Worm (Caenorhabditis elegans): Measurements from ENCODE around the gene nhx-2.

The nhx-2 gene

DNA sequence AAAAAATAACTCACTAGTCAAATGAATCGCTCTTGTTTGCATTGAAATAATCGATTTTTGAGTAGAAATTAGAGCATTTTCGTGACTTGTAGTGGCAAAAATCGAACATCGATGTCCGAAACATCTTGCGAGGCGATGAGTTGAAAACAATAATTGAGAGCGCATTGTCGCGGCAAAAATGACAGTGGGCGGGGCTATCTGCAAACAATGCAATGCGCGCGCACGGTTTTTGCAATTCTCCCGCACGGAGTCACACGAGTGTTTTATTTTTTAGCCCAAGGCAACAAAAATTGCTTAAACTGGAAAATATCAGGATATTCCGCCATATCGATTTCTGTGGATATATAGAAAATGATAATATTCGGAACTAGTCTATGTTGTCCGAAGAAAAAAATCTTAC, 14.8 kb upstream of the nhx-2 start, which contains the start of gene B0495.9 (continued):
- TF ChIP-seq zag-1 (tag; optimal IDR thresholded peaks at IDR 0.05) = no peak
- TF ChIP-seq unc-39 (tag; optimal IDR thresholded peaks at IDR 0.05) = no peak
- no peak for TF ChIP-seq nhr-77 (tag; optimal IDR thresholded peaks at IDR 0.05)
- no peak for TF ChIP-seq ztf-4 (tag; optimal IDR thresholded peaks at IDR 0.05)
- TF ChIP-seq mdl-1 (tag; optimal IDR thresholded peaks at IDR 0.05) = no peak
- no peak for TF ChIP-seq R02D3.7 (tag; optimal IDR thresholded peaks at IDR 0.05)
- no peak for TF ChIP-seq nhr-23 (tag; optimal IDR thresholded peaks at IDR 0.05)
- TF ChIP-seq mab-5 (tag; optimal IDR thresholded peaks at IDR 0.05) = no peak
- no peak for TF ChIP-seq nhr-25 (tag; optimal IDR thresholded peaks at IDR 0.05)
- peak; percentile 31 for TF ChIP-seq lin-11 (tag; optimal IDR thresholded peaks at IDR 0.05)
- TF ChIP-seq Y55F3AM.14 (GFP tag; optimal IDR thresholded peaks at IDR 0.05) = no peak

- TF ChIP-seq ama-1 (optimal IDR thresholded peaks at IDR 0.05) (no peak), peb-1 (tag; optimal IDR thresholded peaks at IDR 0.05) (no peak), lin-13 (GFP tag; optimal IDR thresholded peaks at IDR 0.05) (no peak), nhr-6 (tag; optimal IDR thresholded peaks at IDR 0.05) (no peak), ZK546.5 (tag; optimal IDR thresholded peaks at IDR 0.05) (no peak), gmeb-1 (tag; optimal IDR thresholded peaks at IDR 0.05) (no peak)
Observed at ce11 chrII:7707383-7707782, 13.6 kb upstream of the nhx-2 start, which contains the start of gene luc-7L. TSS of gene luc-7L (minus strand) at chrII:7707483.

ce11 chrII:7705152-7705551, 11.4 kb upstream of the nhx-2 start, which contains the start of gene B0495.7:
TSS of gene B0495.7 (minus strand) at chrII:7705233.
- TF ChIP-seq mdl-1 (tag; optimal IDR thresholded peaks at IDR 0.05) = no peak
- no peak for TF ChIP-seq nhr-25 (tag; optimal IDR thresholded peaks at IDR 0.05)
- TF ChIP-seq ceh-16 (tag; optimal IDR thresholded peaks at IDR 0.05) = no peak
- no peak for TF ChIP-seq sma-9 (GFP tag; optimal IDR thresholded peaks at IDR 0.05)
- no peak for TF ChIP-seq sma-9 (tag; optimal IDR thresholded peaks at IDR 0.05)
- peak; percentile 6 for TF ChIP-seq C34F6.9 (tag; optimal IDR thresholded peaks at IDR 0.05)
- no peak for TF ChIP-seq lsy-2 (tag; optimal IDR thresholded peaks at IDR 0.05)
- no peak for TF ChIP-seq ZK546.5 (tag; optimal IDR thresholded peaks at IDR 0.05)
- no peak for TF ChIP-seq nhr-12 (tag; optimal IDR thresholded peaks at IDR 0.05)
- no peak for TF ChIP-seq lin-13 (GFP tag; optimal IDR thresholded peaks at IDR 0.05)
- no peak for TF ChIP-seq nhr-10 (tag; optimal IDR thresholded peaks at IDR 0.05)
- peak; percentile 94 for TF ChIP-seq fos-1 (tag; optimal IDR thresholded peaks at IDR 0.05)
- no peak for TF ChIP-seq lin-11 (tag; optimal IDR thresholded peaks at IDR 0.05)
- TF ChIP-seq crh-2 (tag; optimal IDR thresholded peaks at IDR 0.05) = no peak
- no peak for TF ChIP-seq F13H6.1 (tag; optimal IDR thresholded peaks at IDR 0.05)
- TF ChIP-seq zag-1 (tag; optimal IDR thresholded peaks at IDR 0.05) = no peak
- TF ChIP-seq nhr-11 (tag; optimal IDR thresholded peaks at IDR 0.05) = no peak
- no peak for TF ChIP-seq peb-1 (tag; optimal IDR thresholded peaks at IDR 0.05)
- TF ChIP-seq sem-4 (tag; optimal IDR thresholded peaks at IDR 0.05) = no peak
- TF ChIP-seq gmeb-1 (tag; optimal IDR thresholded peaks at IDR 0.05) = peak; percentile 6
- no peak for TF ChIP-seq unc-39 (tag; optimal IDR thresholded peaks at IDR 0.05)
- TF ChIP-seq nhr-237 (tag; optimal IDR thresholded peaks at IDR 0.05) = no peak
- no peak for TF ChIP-seq ztf-1 (GFP tag; conservative IDR thresholded peaks at IDR 0.05)

ce11 chrII:7704387-7704786, 10.6 kb upstream of the nhx-2 start:
- TF ChIP-seq gmeb-1 (tag; optimal IDR thresholded peaks at IDR 0.05) = no peak
- no peak for TF ChIP-seq egl-27 (tag; optimal IDR thresholded peaks at IDR 0.05)
- TF ChIP-seq nhr-23 (tag; optimal IDR thresholded peaks at IDR 0.05) = no peak
- no peak for TF ChIP-seq nhr-129 (tag; optimal IDR thresholded peaks at IDR 0.05)
- TF ChIP-seq nhr-237 (tag; optimal IDR thresholded peaks at IDR 0.05) = no peak
- no peak for TF ChIP-seq crh-2 (tag; optimal IDR thresholded peaks at IDR 0.05)
- no peak for TF ChIP-seq peb-1 (tag; optimal IDR thresholded peaks at IDR 0.05)
- TF ChIP-seq unc-62 (GFP tag; optimal IDR thresholded peaks at IDR 0.05) = no peak
- TF ChIP-seq lsy-2 (tag; optimal IDR thresholded peaks at IDR 0.05) = no peak
- TF ChIP-seq nhr-11 (tag; optimal IDR thresholded peaks at IDR 0.05) = no peak
- TF ChIP-seq unc-39 (tag; optimal IDR thresholded peaks at IDR 0.05) = no peak
- no peak for TF ChIP-seq mdl-1 (tag; optimal IDR thresholded peaks at IDR 0.05)
- TF ChIP-seq elt-1 (tag; optimal IDR thresholded peaks at IDR 0.05) = no peak
- TF ChIP-seq nhr-10 (tag; optimal IDR thresholded peaks at IDR 0.05) = no peak

DNA sequence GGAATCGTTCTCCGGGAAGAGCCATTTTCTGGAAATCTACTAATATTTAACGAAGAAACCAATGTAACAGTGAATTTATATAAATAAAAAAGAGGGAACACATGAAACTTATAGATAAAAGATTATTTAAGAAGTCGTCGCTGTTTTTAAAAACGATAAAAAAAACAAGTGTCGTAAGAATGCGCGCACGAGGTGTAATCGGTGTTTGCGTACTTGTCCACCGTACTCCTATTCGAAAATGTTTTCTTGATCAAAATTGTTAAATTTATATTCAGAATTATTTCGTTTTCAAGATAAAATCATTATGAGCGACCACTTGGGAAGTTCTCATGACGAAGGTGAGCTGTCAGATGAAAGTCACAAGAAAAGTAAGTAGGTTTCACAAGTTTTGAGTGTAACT, 5.3 kb upstream of the nhx-2 start, which contains the start of the genes moa-2 and cdk-11.1:
Gene moa-2, minus strand, starts transcription at position 25 of the 400 bp plus-strand sequence.
Gene cdk-11.1, plus strand, starts transcription at position 227 of the 400 bp plus-strand sequence.
- TF ChIP-seq lin-11 (tag; optimal IDR thresholded peaks at IDR 0.05) (no peak), dmd-4 (tag; optimal IDR thresholded peaks at IDR 0.05) (no peak), crh-2 (tag; optimal IDR thresholded peaks at IDR 0.05) (no peak), blmp-1 (tag; optimal IDR thresholded peaks at IDR 0.05; ENCODE audit: insufficient read depth) (no peak), peb-1 (tag; optimal IDR thresholded peaks at IDR 0.05) (no peak), sma-9 (GFP tag; optimal IDR thresholded peaks at IDR 0.05) (no peak), sma-9 (tag; optimal IDR thresholded peaks at IDR 0.05) (no peak), nhr-21 (tag; optimal IDR thresholded peaks at IDR 0.05) (no peak), lin-13 (GFP tag; optimal IDR thresholded peaks at IDR 0.05) (no peak), mab-5 (tag; optimal IDR thresholded peaks at IDR 0.05) (no peak), unc-55 (GFP tag; optimal IDR thresholded peaks at IDR 0.05) (no peak), Y55F3AM.14 (GFP tag; optimal IDR thresholded peaks at IDR 0.05) (no peak), lsy-2 (tag; optimal IDR thresholded peaks at IDR 0.05) (peak; percentile 70 to 97), elt-3 (tag; optimal IDR thresholded peaks at IDR 0.05) (no peak), nhr-129 (tag; optimal IDR thresholded peaks at IDR 0.05) (peak; percentile 8), egl-27 (tag; optimal IDR thresholded peaks at IDR 0.05) (no peak), elt-1 (tag; optimal IDR thresholded peaks at IDR 0.05) (no peak), C34F6.9 (tag; optimal IDR thresholded peaks at IDR 0.05) (peak; percentile 43), alr-1 (tag; optimal IDR thresholded peaks at IDR 0.05) (no peak), aly-2 (tag; optimal IDR thresholded peaks at IDR 0.05) (no peak), nhr-11 (tag; optimal IDR thresholded peaks at IDR 0.05) (no peak)

Data from whole organism, L2 larva.